Worm (Caenorhabditis elegans) whole organism, early embryonic: ENCODE measurements around the gene str-66.

Source experiments
- B0310.2 ChIP-seq: sonication (generic microtip); optimal IDR thresholded peaks from 2 replicates; lab custom pipeline; 2016; ENCODE audit warnings: mild to moderate bottlenecking, missing genetic modification characterization, missing compliant biosample characterization
- ama-1 ChIP-seq: fragments of 150-350 bp; optimal IDR thresholded peaks from 2 replicates; lab custom pipeline; 2014
- flt-1 ChIP-seq: fragments of 200-800 bp; sonication (Bioruptor generic); IDR thresholded peaks from 2 replicates; pipeline ENCODE4 v1.3.6; 2022; ENCODE audit warnings: missing genetic modification characterization, missing compliant biosample characterization
- hmbx-1 ChIP-seq: sonication (generic microtip); optimal IDR thresholded peaks from 2 replicates; lab custom pipeline; 2016; ENCODE audit warnings: mild to moderate bottlenecking, missing genetic modification characterization, missing compliant biosample characterization
- hnd-1 ChIP-seq: sonication (generic microtip); optimal IDR thresholded peaks from 2 replicates; lab custom pipeline; 2016; ENCODE audit warnings: missing genetic modification characterization, missing compliant biosample characterization
- pes-1 ChIP-seq: fragments of 200-800 bp; sonication (Bioruptor generic); IDR thresholded peaks from 2 replicates; pipeline ENCODE4 v1.3.6; 2022; ENCODE audit warnings: missing genetic modification reagents, missing genetic modification characterization, missing compliant biosample characterization
- sea-1 ChIP-seq: fragments of 200-800 bp; sonication (Bioruptor generic); conservative IDR thresholded peaks from 2 replicates; pipeline ENCODE4 v1.3.6; 2022; ENCODE audit warnings: missing genetic modification characterization, missing compliant biosample characterization
- tbx-11 ChIP-seq: fragments of 200-800 bp; sonication (Bioruptor generic); IDR thresholded peaks from 2 replicates; pipeline ENCODE4 v1.3.6; 2022; ENCODE audit warnings: missing genetic modification characterization, missing compliant biosample characterization

DNA sequence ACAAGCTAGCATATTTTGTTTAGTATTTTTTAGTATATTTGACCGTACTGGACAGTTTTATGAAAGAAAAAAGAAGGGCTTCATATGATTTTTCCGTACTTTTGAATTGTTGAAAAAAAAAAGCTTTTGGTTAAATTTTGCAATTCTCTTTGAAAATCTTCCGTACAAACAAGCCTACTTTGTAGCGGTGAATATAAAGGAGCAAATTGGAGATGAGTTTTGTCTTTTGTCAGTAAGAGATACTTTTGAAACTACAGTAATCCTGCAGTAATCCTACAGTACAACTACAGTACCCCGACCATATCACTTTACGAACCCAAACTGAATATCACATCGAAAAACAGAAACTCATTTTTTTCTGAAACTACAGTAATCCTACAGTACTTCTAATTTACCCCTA, 18.4 kb upstream of the str-66 start:
- TF ChIP-seq ama-1 (lab: Kevin White, UChicago) (no peak), hnd-1 (tag; lab: Kevin White, UChicago) (no peak), flt-1 (GFP tag; lab: Robert Waterston, UW) (no peak), hmbx-1 (tag; lab: Kevin White, UChicago) (no peak), B0310.2 (no peak), pes-1 (GFP tag; lab: Robert Waterston, UW) (no peak), tbx-11 (GFP tag; lab: Robert Waterston, UW) (no peak), sea-1 (GFP tag; lab: Robert Waterston, UW) (no peak)
